Worm (Caenorhabditis elegans) whole organism, L3 larva: ENCODE measurements around the gene R02D5.3.

Experiments
- aly-2 ChIP-seq: fragments of 150-350 bp; optimal IDR thresholded peaks from 2 replicates; lab custom pipeline; 2014; ENCODE audit warnings: missing biosample characterization, missing genetic modification characterization
- ama-1 ChIP-seq: fragments of 150-350 bp; optimal IDR thresholded peaks from 2 replicates; lab custom pipeline; 2018
- ceh-16 ChIP-seq: sonication (generic microtip); optimal IDR thresholded peaks from 2 replicates; lab custom pipeline; 2017; ENCODE audit warnings: missing biosample characterization, missing genetic modification characterization
- ceh-9 ChIP-seq: sonication (generic microtip); optimal IDR thresholded peaks from 2 replicates; lab custom pipeline; 2018; ENCODE audit warnings: missing biosample characterization, missing genetic modification characterization
- daf-12 ChIP-seq: fragments of 150-350 bp; optimal IDR thresholded peaks from 2 replicates; lab custom pipeline; 2014; ENCODE audit warnings: missing biosample characterization, missing genetic modification reagents, missing genetic modification characterization
- egl-5 ChIP-seq: fragments of 150-350 bp; optimal IDR thresholded peaks from 2 replicates; lab custom pipeline; 2017; ENCODE audit warnings: missing biosample characterization, missing genetic modification reagents, missing genetic modification characterization, inconsistent platforms
- elt-1 ChIP-seq: fragments of 150-350 bp; optimal IDR thresholded peaks from 2 replicates; lab custom pipeline; 2014; ENCODE audit warnings: missing biosample characterization, missing genetic modification characterization
- eor-1 ChIP-seq, 2 experiments: fragments of 150-350 bp; optimal IDR thresholded peaks; 2 replicates each; lab custom pipeline; 2014 to 2018; ENCODE audit warnings: missing biosample characterization in 2 of 2, missing genetic modification characterization in 2 of 2
- fkh-2 ChIP-seq: fragments of 150-350 bp; optimal IDR thresholded peaks from 2 replicates; lab custom pipeline; 2014; ENCODE audit warnings: missing biosample characterization, missing genetic modification reagents, missing genetic modification characterization
- fos-1 ChIP-seq: fragments of 150-350 bp; optimal IDR thresholded peaks from 2 replicates; lab custom pipeline; 2014; ENCODE audit warnings: missing biosample characterization, missing genetic modification characterization
- hmg-11 ChIP-seq: sonication (generic microtip); optimal IDR thresholded peaks from 2 replicates; lab custom pipeline; 2016; ENCODE audit warnings: missing genetic modification characterization, missing compliant biosample characterization
- lin-15B ChIP-seq: fragments of 150-350 bp; optimal IDR thresholded peaks from 2 replicates; lab custom pipeline; 2014; ENCODE audit warnings: missing biosample characterization, missing genetic modification characterization
- lin-39 ChIP-seq: fragments of 150-350 bp; optimal IDR thresholded peaks from 2 replicates; lab custom pipeline; 2018; ENCODE audit warnings: missing biosample characterization, missing genetic modification reagents, missing genetic modification characterization
- mdl-1 ChIP-seq: fragments of 150-350 bp; optimal IDR thresholded peaks from 2 replicates; lab custom pipeline; 2014; ENCODE audit warnings: missing biosample characterization, missing genetic modification characterization
- mml-1 ChIP-seq: fragments of 150-350 bp; sonication (generic microtip); optimal IDR thresholded peaks from 3 replicates; lab custom pipeline; 2014; ENCODE audit warnings: missing biosample characterization, missing genetic modification characterization
- nfya-1 ChIP-seq: sonication (generic microtip); optimal IDR thresholded peaks from 2 replicates; lab custom pipeline; 2017; ENCODE audit warnings: missing genetic modification characterization, mild to moderate bottlenecking, missing compliant biosample characterization, antibody characterized with exemption, moderate library complexity; ENCODE audit not compliant: insufficient read depth
- nhr-11 ChIP-seq: fragments of 150-350 bp; optimal IDR thresholded peaks from 2 replicates; lab custom pipeline; 2014; ENCODE audit warnings: missing biosample characterization, missing genetic modification characterization
- nhr-12 ChIP-seq: fragments of 150-350 bp; optimal IDR thresholded peaks from 2 replicates; lab custom pipeline; 2014; ENCODE audit warnings: missing biosample characterization, missing genetic modification characterization
- nhr-23 ChIP-seq: fragments of 150-350 bp; optimal IDR thresholded peaks from 2 replicates; lab custom pipeline; 2014; ENCODE audit warnings: missing biosample characterization, missing genetic modification reagents, missing genetic modification characterization
- nhr-237 ChIP-seq: fragments of 150-350 bp; optimal IDR thresholded peaks from 2 replicates; lab custom pipeline; 2014; ENCODE audit warnings: missing biosample characterization, missing genetic modification characterization
- nhr-25 ChIP-seq: sonication (generic microtip); optimal IDR thresholded peaks from 2 replicates; lab custom pipeline; 2017; ENCODE audit warnings: missing biosample characterization, missing genetic modification characterization
- nhr-28 ChIP-seq: fragments of 150-350 bp; optimal IDR thresholded peaks from 2 replicates; lab custom pipeline; 2014; ENCODE audit warnings: missing biosample characterization, missing genetic modification characterization
- pha-4 ChIP-seq: fragments of 150-350 bp; optimal IDR thresholded peaks from 2 replicates; lab custom pipeline; 2014; ENCODE audit warnings: missing biosample characterization, missing genetic modification reagents, missing genetic modification characterization
- skn-1 ChIP-seq: fragments of 150-350 bp; optimal IDR thresholded peaks from 2 replicates; lab custom pipeline; 2014; ENCODE audit warnings: missing biosample characterization, missing genetic modification characterization
- snpc-4 ChIP-seq: fragments of 150-350 bp; optimal IDR thresholded peaks from 2 replicates; lab custom pipeline; 2014; ENCODE audit warnings: missing biosample characterization, missing genetic modification characterization
- tbx-2 ChIP-seq: sonication (generic microtip); optimal IDR thresholded peaks from 2 replicates; lab custom pipeline; 2016; ENCODE audit warnings: mild to moderate bottlenecking, missing genetic modification characterization, missing compliant biosample characterization
- unc-62 ChIP-seq: fragments of 150-350 bp; sonication (generic microtip); optimal IDR thresholded peaks from 4 replicates; lab custom pipeline; 2014; ENCODE audit warnings: missing biosample characterization, missing genetic modification reagents, missing genetic modification characterization
- zag-1 ChIP-seq: fragments of 150-350 bp; optimal IDR thresholded peaks from 2 replicates; lab custom pipeline; 2014; ENCODE audit warnings: missing biosample characterization, missing genetic modification characterization
- ztf-11 ChIP-seq: fragments of 150-350 bp; optimal IDR thresholded peaks from 2 replicates; lab custom pipeline; 2014; ENCODE audit warnings: missing biosample characterization, missing genetic modification characterization
- ztf-4 ChIP-seq: fragments of 150-350 bp; optimal IDR thresholded peaks from 2 replicates; lab custom pipeline; 2014; ENCODE audit warnings: missing biosample characterization, missing genetic modification characterization

The R02D5.3 gene

ce11 chrV:14493665-14494064 lies 10.7 kb downstream of the R02D5.3 start:
- TF ChIP-seq nfya-1 (peak; percentile 78), mdl-1 (no peak)

- no peak for TF ChIP-seq tbx-2 (tag; lab: Kevin White, UChicago)
- TF ChIP-seq ceh-16 (tag; lab: Kevin White, UChicago), result no peak
- TF ChIP-seq nhr-28 (tag; lab: Kevin White, UChicago), result no peak
- TF ChIP-seq nhr-25 (tag; lab: Kevin White, UChicago), result no peak
- no peak for TF ChIP-seq unc-62 (GFP tag; lab: Kevin White, UChicago)
- no peak for TF ChIP-seq mml-1 (tag; lab: Kevin White, UChicago)
- no peak for TF ChIP-seq nfya-1
- no peak for TF ChIP-seq pha-4 (tag; lab: Kevin White, UChicago)
- no peak for TF ChIP-seq eor-1 (tag; optimal IDR thresholded peaks at IDR 0.05; lab: Kevin White, UChicago)
- no peak for TF ChIP-seq fos-1
- no peak for TF ChIP-seq fkh-2 (tag; lab: Kevin White, UChicago)
- no peak for TF ChIP-seq egl-5 (tag; lab: Kevin White, UChicago)
- TF ChIP-seq ama-1 (lab: Kevin White, UChicago), result no peak
Observed at ce11 chrV:14495493-14495892, 12.5 kb downstream of the R02D5.3 start.

- TF ChIP-seq ceh-16 (tag; lab: Kevin White, UChicago) (no peak), nhr-237 (tag; lab: Kevin White, UChicago) (no peak), pha-4 (tag; lab: Kevin White, UChicago) (peak; percentile 18)
Observed at ce11 chrV:14496446-14496845, 13.5 kb downstream of the R02D5.3 start.

ce11 chrV:14498204-14498603 lies 15.2 kb downstream of the R02D5.3 start:
- TF ChIP-seq ztf-4 (tag; lab: Kevin White, UChicago), result no peak
- TF ChIP-seq hmg-11 (tag; lab: Kevin White, UChicago), result no peak
- TF ChIP-seq nhr-28 (tag; lab: Kevin White, UChicago), result no peak
- no peak for TF ChIP-seq pha-4 (tag; lab: Kevin White, UChicago)
- no peak for TF ChIP-seq lin-15B (tag; lab: Kevin White, UChicago)
- no peak for TF ChIP-seq zag-1
- no peak for TF ChIP-seq ztf-11 (tag; lab: Kevin White, UChicago)
- TF ChIP-seq skn-1 (tag; lab: Kevin White, UChicago), result no peak
- TF ChIP-seq unc-62 (GFP tag; lab: Kevin White, UChicago), result no peak
- no peak for TF ChIP-seq nhr-12 (tag; lab: Kevin White, UChicago)
- no peak for TF ChIP-seq lin-39 (tag; lab: Kevin White, UChicago)
- no peak for TF ChIP-seq nhr-11 (tag; lab: Kevin White, UChicago)
- no peak for TF ChIP-seq elt-1 (tag; lab: Kevin White, UChicago)

ce11 chrV:14499074-14499864 lies 16.3 kb downstream of the R02D5.3 start:
- no peak for TF ChIP-seq eor-1 (tag; optimal IDR thresholded peaks at IDR 0.05; lab: Kevin White, UChicago)
- peak; percentile 21 for TF ChIP-seq nhr-25 (tag; lab: Kevin White, UChicago)
- TF ChIP-seq nhr-23 (tag; lab: Kevin White, UChicago), result peak; percentile 16
- TF ChIP-seq ama-1 (lab: Kevin White, UChicago), result peak; percentile 15
- no peak for TF ChIP-seq nfya-1
- no peak for TF ChIP-seq daf-12
- peak; percentile 59 for TF ChIP-seq pha-4 (tag; lab: Kevin White, UChicago)

- no peak for TF ChIP-seq ceh-9 (tag; lab: Kevin White, UChicago)
- no peak for TF ChIP-seq daf-12
- TF ChIP-seq pha-4 (tag; lab: Kevin White, UChicago), result no peak
- no peak for TF ChIP-seq snpc-4 (tag; lab: Kevin White, UChicago)
- no peak for TF ChIP-seq aly-2 (tag; lab: Kevin White, UChicago)
Observed at ce11 chrV:14500554-14500953, 17.6 kb downstream of the R02D5.3 start.
